Fruit fly (Drosophila melanogaster): ENCODE data around the gene msl-2.
A peak's percentile ranks its signal among the peaks of the same experiment; 100 is the strongest.

Gene msl-2

DNA sequence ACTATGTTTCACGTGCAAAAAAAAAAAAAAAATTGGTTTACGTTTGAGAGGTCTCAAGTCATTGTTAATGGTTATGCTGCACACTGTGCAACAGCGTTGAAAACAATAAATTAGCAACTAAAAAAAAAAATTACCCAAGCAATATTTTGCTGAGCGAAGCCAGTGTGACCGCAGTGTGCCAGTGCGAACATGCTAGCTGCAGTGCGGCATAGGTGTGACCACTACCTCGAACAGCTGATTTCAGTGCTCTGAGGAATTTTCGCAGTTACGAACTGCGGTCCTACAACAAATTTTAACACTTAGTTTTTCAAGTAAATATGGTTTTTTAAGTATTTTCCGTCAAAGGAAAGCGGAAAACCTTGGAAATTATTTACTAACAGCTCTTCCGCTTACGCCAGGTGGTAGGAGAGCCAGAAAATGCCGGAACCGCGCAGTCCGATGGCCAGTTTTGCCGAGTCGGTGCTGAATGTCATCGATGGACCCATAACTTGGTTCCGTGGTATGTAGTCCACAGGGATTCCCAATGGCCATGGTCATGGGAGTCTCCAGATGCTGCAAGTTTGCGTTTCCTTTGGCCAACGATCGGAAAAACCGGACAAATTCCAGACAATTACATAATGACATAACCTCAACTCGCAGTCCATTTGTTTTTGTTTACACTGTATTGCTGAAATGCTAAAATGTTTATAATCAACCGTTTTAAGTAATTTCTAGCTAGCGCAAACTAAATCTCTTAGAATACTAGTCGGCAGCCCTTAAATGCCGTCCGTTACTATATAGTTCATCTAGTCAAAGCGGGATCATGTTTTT is at the start of gene msl-2, which contains the start of gene ND-PDSW (continued):
- peak; percentile 80 for TF ChIP-seq Med (GFP tag)
- no peak for TF ChIP-seq dan (GFP tag; IDR thresholded peaks at IDR 0.05)
- no peak for TF ChIP-seq CG2889 (GFP tag; IDR thresholded peaks at IDR 0.05)
- no peak for TF ChIP-seq CG1647 (GFP tag; optimal IDR thresholded peaks at IDR 0.05)
- no peak for TF ChIP-seq CG7271 (tag; optimal IDR thresholded peaks at IDR 0.05)
- TF ChIP-seq stwl (tag; optimal IDR thresholded peaks at IDR 0.05) = peak; percentile 41
- TF ChIP-seq Myb (GFP tag; optimal IDR thresholded peaks at IDR 0.05) = peak; percentile 33
- peak; percentile 26 for TF ChIP-seq phol (tag; optimal IDR thresholded peaks at IDR 0.05)
- TF ChIP-seq CG15479 (GFP tag; optimal IDR thresholded peaks at IDR 0.05) = peak; percentile 5
- TF ChIP-seq MBD-R2 (GFP tag; IDR thresholded peaks at IDR 0.05) = peak; percentile 89
- TF ChIP-seq Xbp1 (GFP tag; optimal IDR thresholded peaks at IDR 0.05) = no peak
- no peak for TF ChIP-seq slp2 (GFP tag; optimal IDR thresholded peaks at IDR 0.05)
- TF ChIP-seq pzg (GFP tag; optimal IDR thresholded peaks at IDR 0.05) = peak; percentile 89
- no peak for TF ChIP-seq CG10147 (GFP tag; optimal IDR thresholded peaks at IDR 0.05)
- TF ChIP-seq shn (GFP tag; optimal IDR thresholded peaks at IDR 0.05) = no peak
- TF ChIP-seq CG11695 (GFP tag; IDR thresholded peaks at IDR 0.05) = no peak
- TF ChIP-seq Tbp (GFP tag; optimal IDR thresholded peaks at IDR 0.05) = no peak
- no peak for TF ChIP-seq fd102C (GFP tag; optimal IDR thresholded peaks at IDR 0.05)
- no peak for TF ChIP-seq tap (tag; optimal IDR thresholded peaks at IDR 0.05)
- no peak for TF ChIP-seq CG12942 (GFP tag; optimal IDR thresholded peaks at IDR 0.05)
- no peak for TF ChIP-seq sisA (GFP tag; IDR thresholded peaks at IDR 0.05)
- no peak for TF ChIP-seq CG1603 (tag; optimal IDR thresholded peaks at IDR 0.05)
- TF ChIP-seq scrt (GFP tag; optimal IDR thresholded peaks at IDR 0.05) = no peak
- no peak for TF ChIP-seq gsb-n (tag; optimal IDR thresholded peaks at IDR 0.05)
- peak; percentile 49 for TF ChIP-seq CG10267 (tag; optimal IDR thresholded peaks at IDR 0.05)
- TF ChIP-seq CG32772 (GFP tag; IDR thresholded peaks at IDR 0.05) = 0 out of 2 replicates have a peak, but pooled peaks have one; percentile 25
- no peak for TF ChIP-seq CG8089 (GFP tag; optimal IDR thresholded peaks at IDR 0.05)
- TF ChIP-seq CG8944 (GFP tag; optimal IDR thresholded peaks at IDR 0.05) = no peak
- no peak for TF ChIP-seq sqz (GFP tag; optimal IDR thresholded peaks at IDR 0.05)
- no peak for TF ChIP-seq kay (GFP tag; optimal IDR thresholded peaks at IDR 0.05)
- no peak for TF ChIP-seq pan (optimal IDR thresholded peaks at IDR 0.05)
- TF ChIP-seq pan (GFP tag; optimal IDR thresholded peaks at IDR 0.05 in 1 of 2, IDR thresholded peaks at IDR 0.05 in 1 of 2) = no peak
- no peak for TF ChIP-seq CG7372 (GFP tag; IDR thresholded peaks at IDR 0.05)
- TF ChIP-seq dpn (GFP tag; optimal IDR thresholded peaks at IDR 0.05) = no peak
- peak; percentile 36 for TF ChIP-seq CG3995 (GFP tag; optimal IDR thresholded peaks at IDR 0.05)
- TF ChIP-seq Jarid2 (GFP tag; optimal IDR thresholded peaks at IDR 0.05) = no peak
- peak in 1 of 2 experiments; percentile 9 for TF ChIP-seq insv (GFP tag; optimal IDR thresholded peaks at IDR 0.05)
- TF ChIP-seq Gug (GFP tag; IDR thresholded peaks at IDR 0.05) = no peak
- TF ChIP-seq Eip74EF (GFP tag; optimal IDR thresholded peaks at IDR 0.05) = no peak
- TF ChIP-seq cato (GFP tag; optimal IDR thresholded peaks at IDR 0.05; ENCODE audit: borderline replicate concordance) = no peak
- no peak for TF ChIP-seq CG1792 (GFP tag; optimal IDR thresholded peaks at IDR 0.05)
- no peak for TF ChIP-seq abd-A (tag; optimal IDR thresholded peaks at IDR 0.05)
- TF ChIP-seq CG17186 (GFP tag; optimal IDR thresholded peaks at IDR 0.05) = peak; percentile 6
- no peak for TF ChIP-seq gsb (GFP tag; IDR thresholded peaks at IDR 0.05)
- no peak for TF ChIP-seq wdn (GFP tag; IDR thresholded peaks at IDR 0.05)
- no peak for TF ChIP-seq bcd (GFP tag; optimal IDR thresholded peaks at IDR 0.05)
- TF ChIP-seq nerfin-1 (tag; optimal IDR thresholded peaks at IDR 0.05) = peak; percentile 19
- TF ChIP-seq CG4617 (GFP tag; optimal IDR thresholded peaks at IDR 0.05; ENCODE audit: borderline replicate concordance) = peak; percentile 90
- TF ChIP-seq sna (GFP tag; IDR thresholded peaks at IDR 0.05; ENCODE audit: partially characterized antibody) = no peak
- no peak for TF ChIP-seq otp (GFP tag; IDR thresholded peaks at IDR 0.05)
